Comparison of ENCODE assay signal across 1 fruit fly cellular context in the genomic region with DNA sequence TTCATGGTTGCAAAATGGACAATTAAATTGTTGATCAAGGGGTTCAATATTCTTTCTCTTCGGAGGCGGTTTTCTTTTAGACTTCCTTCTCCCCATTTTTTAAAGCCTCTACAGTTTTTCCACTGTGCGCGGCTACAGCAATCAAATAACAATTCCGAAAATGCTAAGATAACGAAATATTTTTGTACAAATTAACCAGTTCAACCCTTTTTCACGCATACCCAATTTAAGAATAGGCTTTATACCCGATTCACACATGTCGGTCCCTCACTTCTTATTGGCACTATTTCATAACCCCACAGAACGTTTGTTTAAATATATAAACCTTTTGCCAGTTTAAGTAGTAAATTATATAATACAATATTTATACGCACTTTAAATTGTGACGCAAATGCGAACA.
TF ChIP-seq lines count a peak whose summit lies in the region.

CG40228 (minus strand) TSS at position 163 of the 400 bp plus-strand sequence.

TF ChIP-seq in whole organism, embryonic, 481 proteins besides CTCF, POLR2A, EP300 and RAD21 (continued from another document):
- TF ChIP-seq CG7357 (GFP tag; IDR thresholded peaks at IDR 0.05; lab: Robert Waterston, UW) (peak; percentile 96; the same call in 2 of the 3 replicates), Eip74EF (GFP tag; optimal IDR thresholded peaks at IDR 0.05; lab: Kevin White, UChicago) (peak in 1 of 2 experiments; percentile 33), Antp (GFP tag; optimal IDR thresholded peaks at IDR 0.05; lab: Kevin White, UChicago) (no peak), ssp (GFP tag; IDR thresholded peaks at IDR 0.05; lab: Robert Waterston, UW) (peak; percentile 100), ase (GFP tag; IDR thresholded peaks at IDR 0.05; lab: Robert Waterston, UW) (no peak), BEAF-32 (GFP tag; optimal IDR thresholded peaks at IDR 0.05; lab: Kevin White, UChicago) (peak; percentile 33), Ets97D (GFP tag; optimal IDR thresholded peaks at IDR 0.05; lab: Kevin White, UChicago) (peak; percentile 54), dmrt99B (tag; optimal IDR thresholded peaks at IDR 0.05; lab: Kevin White, UChicago) (no peak), CG12659 (GFP tag; optimal IDR thresholded peaks at IDR 0.05; lab: Kevin White, UChicago) (peak; percentile 59), CG12071 (GFP tag; optimal IDR thresholded peaks at IDR 0.05; lab: Kevin White, UChicago) (no peak), CG30020 (tag; optimal IDR thresholded peaks at IDR 0.05; lab: Kevin White, UChicago) (peak; percentile 100), CG12219 (GFP tag; optimal IDR thresholded peaks at IDR 0.05; lab: Kevin White, UChicago) (no peak), dmrt11E (tag; optimal IDR thresholded peaks at IDR 0.05; lab: Kevin White, UChicago) (peak; percentile 20), Kr (GFP tag; optimal IDR thresholded peaks at IDR 0.05; lab: Kevin White, UChicago) (peak; percentile 80), CG4617 (GFP tag; optimal IDR thresholded peaks at IDR 0.05; lab: Kevin White, UChicago; ENCODE audit: borderline replicate concordance) (peak; percentile 80), unpg (GFP tag; optimal IDR thresholded peaks at IDR 0.05; lab: Kevin White, UChicago) (no peak), CG13894 (tag; optimal IDR thresholded peaks at IDR 0.05; lab: Kevin White, UChicago) (no peak), Dip2 (GFP tag; IDR thresholded peaks at IDR 0.05; lab: Robert Waterston, UW) (no peak), CG15514 (GFP tag; optimal IDR thresholded peaks at IDR 0.05; lab: Kevin White, UChicago) (peak; percentile 6), Ets65A (GFP tag; lab: Kevin White, UChicago) (no peak), NfI (GFP tag; optimal IDR thresholded peaks at IDR 0.05; lab: Kevin White, UChicago) (peak; percentile 13), CG1603 (tag; optimal IDR thresholded peaks at IDR 0.05; lab: Kevin White, UChicago) (peak; percentile 100), Lhr (GFP tag; optimal IDR thresholded peaks at IDR 0.05; lab: Kevin White, UChicago) (peak; percentile 63), CG14710 (tag; optimal IDR thresholded peaks at IDR 0.05; lab: Kevin White, UChicago) (peak; percentile 44), Elba2 (GFP tag; optimal IDR thresholded peaks at IDR 0.05; lab: Kevin White, UChicago) (peak; percentile 90), pzg (GFP tag; optimal IDR thresholded peaks at IDR 0.05; lab: Kevin White, UChicago) (peak; percentile 57), amos (GFP tag; IDR thresholded peaks at IDR 0.05; lab: Robert Waterston, UW; ENCODE audit: partially characterized antibody) (0 out of 2 replicates have a peak, but pooled peaks have one; percentile 30), Dfd (GFP tag; optimal IDR thresholded peaks at IDR 0.05; lab: Kevin White, UChicago) (peak in 1 of 2 experiments; percentile 64), CG9817 (tag; optimal IDR thresholded peaks at IDR 0.05; lab: Kevin White, UChicago) (peak; percentile 19), CG13624 (GFP tag; optimal IDR thresholded peaks at IDR 0.05; lab: Kevin White, UChicago) (no peak), CG2116 (GFP tag; optimal IDR thresholded peaks at IDR 0.05; lab: Kevin White, UChicago) (peak; percentile 1), row (GFP tag; IDR thresholded peaks at IDR 0.05; lab: Robert Waterston, UW) (peak; percentile 79), disco-r (GFP tag; optimal IDR thresholded peaks at IDR 0.05; lab: Kevin White, UChicago) (no peak), CG11723 (GFP tag; optimal IDR thresholded peaks at IDR 0.05; lab: Kevin White, UChicago) (peak; percentile 96), MBD-R2 (GFP tag; IDR thresholded peaks at IDR 0.05; lab: Robert Waterston, UW) (peak; percentile 46; the same call in 1 of the 2 replicates), wor (GFP tag; IDR thresholded peaks at IDR 0.05; lab: Robert Waterston, UW) (no peak), CG9609 (GFP tag; optimal IDR thresholded peaks at IDR 0.05; lab: Kevin White, UChicago) (no peak), so (GFP tag; IDR thresholded peaks at IDR 0.05; lab: Robert Waterston, UW) (no peak), CoRest (tag; optimal IDR thresholded peaks at IDR 0.05; lab: Kevin White, UChicago) (peak; percentile 22), CG10209 (GFP tag; optimal IDR thresholded peaks at IDR 0.05; lab: Kevin White, UChicago) (no peak), Dip3 (GFP tag; optimal IDR thresholded peaks at IDR 0.05; lab: Kevin White, UChicago) (peak; percentile 2), zen (tag; optimal IDR thresholded peaks at IDR 0.05; lab: Kevin White, UChicago) (peak; percentile 43), trem (tag; optimal IDR thresholded peaks at IDR 0.05; lab: Kevin White, UChicago) (no peak), CG8290 (GFP tag; optimal IDR thresholded peaks at IDR 0.05; lab: Kevin White, UChicago) (peak; percentile 91), CG8290 (tag; optimal IDR thresholded peaks at IDR 0.05; lab: Kevin White, UChicago) (peak; percentile 45 to 66), CG1024 (GFP tag; IDR thresholded peaks at IDR 0.05; lab: Robert Waterston, UW) (peak; percentile 100), CG8089 (GFP tag; optimal IDR thresholded peaks at IDR 0.05; lab: Kevin White, UChicago) (peak; percentile 49), bcd (GFP tag; optimal IDR thresholded peaks at IDR 0.05; lab: Kevin White, UChicago) (peak; percentile 9), z (GFP tag; IDR thresholded peaks at IDR 0.05; lab: Robert Waterston, UW) (no peak), ab (GFP tag; optimal IDR thresholded peaks at IDR 0.05; lab: Kevin White, UChicago) (no peak), lab (GFP tag; optimal IDR thresholded peaks at IDR 0.05; lab: Kevin White, UChicago) (no peak), onecut (GFP tag; IDR thresholded peaks at IDR 0.05; lab: Robert Waterston, UW) (no peak)
